Worm (Caenorhabditis elegans): ENCODE measurements around the gene moc-3.

DNA sequence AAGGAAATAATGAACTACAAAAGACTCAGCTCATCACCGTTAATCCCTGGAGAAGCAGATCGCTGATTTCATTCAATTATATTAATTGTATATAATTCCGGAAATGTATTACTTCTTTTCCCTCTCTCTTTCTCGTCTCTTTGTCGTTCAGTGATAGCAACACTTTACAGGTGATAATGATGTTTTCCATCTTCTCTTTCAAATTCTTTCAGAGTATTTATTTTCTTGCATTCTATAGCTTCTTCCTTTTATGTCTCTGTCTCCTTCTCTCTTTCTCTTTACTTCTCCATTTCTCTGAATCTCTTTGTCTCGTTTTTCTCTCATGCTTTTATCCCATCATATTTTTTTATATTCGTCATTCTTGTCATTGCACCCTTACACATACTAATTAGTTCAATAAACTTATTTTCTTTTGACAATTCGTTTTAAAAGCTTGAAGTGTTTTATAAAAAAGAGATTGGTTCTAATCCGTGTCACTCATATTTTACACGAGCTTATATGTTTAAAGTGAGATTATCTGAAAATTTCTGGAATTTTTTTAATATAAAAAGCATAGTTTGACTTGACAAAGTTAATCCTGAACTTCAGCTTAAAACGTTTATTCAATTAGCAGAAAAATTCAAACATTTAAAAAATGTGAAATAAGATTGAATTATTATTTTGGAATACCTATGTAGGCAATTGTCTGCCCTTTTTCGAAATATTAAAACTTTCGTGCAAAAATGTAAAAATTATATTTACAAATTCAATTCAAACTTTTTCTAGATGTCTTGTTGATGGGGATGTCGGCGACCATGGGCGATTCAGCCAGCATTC is 12.6 kb downstream of the moc-3 start, which contains the start of gene pmk-2:
- TF ChIP-seq nhr-11 (tag; optimal IDR thresholded peaks at IDR 0.05), result peak; percentile 9
- peak; percentile 47 for TF ChIP-seq nhr-77 (tag; optimal IDR thresholded peaks at IDR 0.05)
